Worm (Caenorhabditis elegans): ENCODE measurements around the gene clpr-2.

DNA sequence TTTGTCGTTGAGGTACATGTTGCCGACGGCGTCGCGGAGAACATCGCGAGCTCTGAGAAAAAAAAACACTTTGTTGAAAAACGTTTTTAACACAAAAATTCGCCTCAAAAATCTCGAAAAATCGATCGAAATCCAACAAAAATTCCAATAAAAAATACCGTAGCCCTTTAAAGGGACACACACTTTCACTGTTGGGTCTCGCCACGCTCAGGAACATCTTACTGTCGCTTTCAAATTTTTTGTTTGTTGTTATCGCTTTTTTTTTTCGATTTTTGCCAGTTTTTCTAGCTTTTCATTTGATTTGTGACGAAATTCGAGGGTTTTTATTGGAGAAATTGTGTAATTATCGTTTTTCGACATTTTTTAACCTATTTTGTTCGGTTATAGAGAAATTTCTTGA, 47.8 kb downstream of the clpr-2 start:
- TF ChIP-seq elt-3 (tag; optimal IDR thresholded peaks at IDR 0.05) (no peak), dmd-4 (tag; optimal IDR thresholded peaks at IDR 0.05) (no peak), skn-1 (tag; optimal IDR thresholded peaks at IDR 0.05) (no peak), R02D3.7 (tag; optimal IDR thresholded peaks at IDR 0.05) (no peak), C34F6.9 (tag; optimal IDR thresholded peaks at IDR 0.05) (no peak), unc-62 (GFP tag; optimal IDR thresholded peaks at IDR 0.05) (no peak), lsy-2 (tag; optimal IDR thresholded peaks at IDR 0.05) (no peak)
